Worm (Caenorhabditis elegans) whole organism, L4 larva: ENCODE data around the gene ugt-43.

ENCODE experiments used
- ama-1 ChIP-seq: fragments of 150-350 bp; optimal IDR thresholded peaks from 2 replicates; lab custom pipeline; 2014; ENCODE audit warnings: inconsistent platforms, mixed read lengths
- arid-1 ChIP-seq: fragments of 200-800 bp; sonication (Bioruptor generic); conservative IDR thresholded peaks from 2 replicates; pipeline ENCODE4 v1.3.6; 2022; ENCODE audit warnings: missing genetic modification reagents, missing genetic modification characterization, missing compliant biosample characterization
- attf-4 ChIP-seq: sonication (generic microtip); optimal IDR thresholded peaks from 3 replicates; lab custom pipeline; 2017; ENCODE audit warnings: missing biosample characterization, missing genetic modification characterization
- ceh-62 ChIP-seq: sonication (generic microtip); optimal IDR thresholded peaks from 2 replicates; lab custom pipeline; 2017; ENCODE audit warnings: missing biosample characterization, missing genetic modification characterization
- ces-1 ChIP-seq: fragments of 150-350 bp; sonication (generic microtip); optimal IDR thresholded peaks from 4 replicates; lab custom pipeline; 2014; ENCODE audit warnings: missing biosample characterization, missing genetic modification reagents, missing genetic modification characterization
- cey-2 ChIP-seq: sonication (generic microtip); optimal IDR thresholded peaks from 3 replicates; lab custom pipeline; 2017; ENCODE audit warnings: missing genetic modification characterization, mild to moderate bottlenecking, missing compliant biosample characterization, antibody characterized with exemption, borderline replicate concordance; ENCODE audit not compliant: insufficient read depth
- dmd-9 ChIP-seq: fragments of 200-800 bp; sonication (Bioruptor generic); IDR thresholded peaks from 2 replicates; pipeline ENCODE4 v1.3.6; 2022; ENCODE audit warnings: missing genetic modification reagents, missing genetic modification characterization, missing compliant biosample characterization
- dve-1 ChIP-seq: sonication (generic microtip); optimal IDR thresholded peaks from 2 replicates; lab custom pipeline; 2017; ENCODE audit warnings: antibody characterized with exemption, mild to moderate bottlenecking, missing genetic modification characterization, missing compliant biosample characterization; ENCODE audit not compliant: insufficient read depth
- unc-39 ChIP-seq: sonication (generic microtip); optimal IDR thresholded peaks from 2 replicates; lab custom pipeline; 2017; ENCODE audit warnings: missing biosample characterization, missing genetic modification characterization
- zfp-2 ChIP-seq: sonication (generic microtip); optimal IDR thresholded peaks from 2 replicates; lab custom pipeline; 2016; ENCODE audit warnings: mild to moderate bottlenecking, missing genetic modification characterization, missing compliant biosample characterization

- TF ChIP-seq ces-1 (GFP tag; lab: Kevin White, UChicago): no peak
- no peak for TF ChIP-seq ceh-62 (tag; lab: Kevin White, UChicago)
- TF ChIP-seq unc-39 (tag; lab: Kevin White, UChicago): no peak
- peak; percentile 59 for TF ChIP-seq dve-1 (tag; lab: Kevin White, UChicago)
- no peak for TF ChIP-seq dmd-9 (GFP tag; lab: Robert Waterston, UW)
- no peak for TF ChIP-seq attf-4
- no peak for TF ChIP-seq zfp-2 (tag; lab: Kevin White, UChicago)
- TF ChIP-seq ama-1 (lab: Kevin White, UChicago): no peak
- TF ChIP-seq cey-2 (tag; lab: Kevin White, UChicago): no peak
- no peak for TF ChIP-seq arid-1
These were observed 48.9 kb downstream of the ugt-43 start for ce11 chrIV:10513266-10513665.
